Fruit fly (Drosophila melanogaster) whole organism, pupa: Measurements from ENCODE around the gene Cht7.

ENCODE experiments used
- CG10348 ChIP-seq: fragments of 200-800 bp; sonication (Bioruptor generic); IDR thresholded peaks from 2 replicates; pipeline ENCODE4 v1.3.6; 2022; ENCODE audit warnings: missing biosample characterization, missing genetic modification characterization
- CG12605 ChIP-seq: fragments of 200-800 bp; sonication (Bioruptor generic); IDR thresholded peaks from 2 replicates; pipeline ENCODE4 v1.3.6; 2022; ENCODE audit warnings: missing biosample characterization, missing genetic modification characterization
- CG13204 ChIP-seq: fragments of 200-800 bp; sonication (Bioruptor generic); optimal IDR thresholded peaks from 2 replicates; lab custom pipeline; 2018; ENCODE audit warnings: missing biosample characterization, mild to moderate bottlenecking, missing genetic modification characterization, moderate library complexity
- CG14655 ChIP-seq: fragments of 200-800 bp; sonication (Bioruptor generic); optimal IDR thresholded peaks from 3 replicates; lab custom pipeline; 2017; ENCODE audit warnings: mild to moderate bottlenecking, missing biosample characterization, missing genetic modification reagents, missing genetic modification characterization
- CG15710 ChIP-seq: fragments of 200-800 bp; sonication (Bioruptor generic); optimal IDR thresholded peaks from 2 replicates; lab custom pipeline; 2018; ENCODE audit warnings: missing biosample characterization, mild to moderate bottlenecking, missing genetic modification characterization, moderate library complexity
- CG17806 ChIP-seq: fragments of 200-800 bp; sonication (Bioruptor generic); optimal IDR thresholded peaks from 2 replicates; lab custom pipeline; 2018; ENCODE audit warnings: missing biosample characterization, mild to moderate bottlenecking, missing genetic modification characterization, moderate library complexity
- CG32121 ChIP-seq: fragments of 200-800 bp; sonication (Bioruptor generic); IDR thresholded peaks from 2 replicates; pipeline ENCODE4 v1.3.6; 2022; ENCODE audit warnings: missing biosample characterization, missing genetic modification characterization
- CG34367 ChIP-seq: fragments of 200-800 bp; sonication (Bioruptor generic); optimal IDR thresholded peaks from 2 replicates; lab custom pipeline; 2018; ENCODE audit warnings: missing biosample characterization, mild to moderate bottlenecking, missing genetic modification characterization
- CG4496 ChIP-seq: fragments of 200-800 bp; sonication (Bioruptor generic); IDR thresholded peaks from 3 replicates; pipeline ENCODE4 v1.3.6; 2022; ENCODE audit warnings: missing biosample characterization, missing genetic modification characterization
- CG8159 ChIP-seq: fragments of 200-800 bp; sonication (Bioruptor generic); optimal IDR thresholded peaks from 3 replicates; lab custom pipeline; 2018; ENCODE audit warnings: missing biosample characterization, mild to moderate bottlenecking, missing genetic modification characterization, moderate library complexity
- CG8301 ChIP-seq: fragments of 200-800 bp; sonication (Bioruptor generic); optimal IDR thresholded peaks from 2 replicates; lab custom pipeline; 2018; ENCODE audit warnings: missing biosample characterization, mild to moderate bottlenecking, missing genetic modification characterization
- CG9948 ChIP-seq: fragments of 200-800 bp; sonication (Bioruptor generic); optimal IDR thresholded peaks from 2 replicates; lab custom pipeline; 2018; ENCODE audit warnings: missing biosample characterization, mild to moderate bottlenecking, missing genetic modification characterization, moderate library complexity
- D1 ChIP-seq: fragments of 200-800 bp; sonication (Bioruptor generic); optimal IDR thresholded peaks from 2 replicates; lab custom pipeline; 2018; ENCODE audit warnings: missing biosample characterization, mild to moderate bottlenecking, missing genetic modification characterization, moderate library complexity
- EcR ChIP-seq: fragments of 200-800 bp; sonication (Bioruptor generic); optimal IDR thresholded peaks from 3 replicates; lab custom pipeline; 2019; ENCODE audit warnings: missing biosample characterization, missing genetic modification characterization, mild to moderate bottlenecking, moderate library complexity, missing genetic modification reagents
- Ets98B ChIP-seq: fragments of 200-800 bp; sonication (Bioruptor generic); IDR thresholded peaks from 2 replicates; pipeline ENCODE4 v1.3.6; 2022; ENCODE audit warnings: missing biosample characterization, missing genetic modification characterization
- Pif1A ChIP-seq: fragments of 200-800 bp; sonication (Bioruptor generic); optimal IDR thresholded peaks from 3 replicates; lab custom pipeline; 2016; ENCODE audit warnings: missing biosample characterization, missing genetic modification characterization
- Pif1B ChIP-seq: fragments of 200-800 bp; sonication (Bioruptor generic); optimal IDR thresholded peaks from 3 replicates; lab custom pipeline; 2016; ENCODE audit warnings: missing biosample characterization, missing genetic modification characterization
- Snoo ChIP-seq: fragments of 200-800 bp; sonication (Bioruptor generic); optimal IDR thresholded peaks from 3 replicates; lab custom pipeline; 2017; ENCODE audit warnings: missing biosample characterization, mild to moderate bottlenecking, missing genetic modification characterization, inconsistent platforms
- fd96Ca ChIP-seq: fragments of 200-800 bp; sonication (Bioruptor generic); IDR thresholded peaks from 3 replicates; pipeline ENCODE4 v1.3.6; 2022; ENCODE audit warnings: missing biosample characterization, missing genetic modification characterization
- gl ChIP-seq: fragments of 200-800 bp; sonication (Bioruptor generic); optimal IDR thresholded peaks from 2 replicates; lab custom pipeline; 2018; ENCODE audit warnings: missing biosample characterization, mild to moderate bottlenecking, missing genetic modification characterization
- rn ChIP-seq: fragments of 200-800 bp; sonication (Bioruptor generic); IDR thresholded peaks from 2 replicates; pipeline ENCODE4 v1.3.6; 2022; ENCODE audit warnings: missing biosample characterization, missing genetic modification characterization

The Cht7 gene

dm6 chr3L:3046325-3047156 lies 60.2 kb downstream of the Cht7 start, which contains the start of the genes scramb2 and Sk2:
Gene scramb2 (minus strand): TSS chr3L:3046812.
Gene Sk2 (plus strand): TSS chr3L:3047087.
- TF ChIP-seq EcR (GFP tag; lab: Kevin White, UChicago) = no peak
- peak; percentile 97 for TF ChIP-seq Ets98B (GFP tag; lab: Robert Waterston, UW)
- peak; percentile 95 for TF ChIP-seq Pif1B
- peak; percentile 67 for TF ChIP-seq CG10348
- TF ChIP-seq Snoo = peak; percentile 95
- TF ChIP-seq fd96Ca = peak; percentile 97
- no peak for TF ChIP-seq D1
- TF ChIP-seq CG17806 (tag; lab: Kevin White, UChicago) = peak; percentile 96
- peak; percentile 95 for TF ChIP-seq CG34367 (tag; lab: Kevin White, UChicago)
- peak; percentile 96 for TF ChIP-seq Pif1A (GFP tag; lab: Kevin White, UChicago)
- TF ChIP-seq CG15710 = peak; percentile 96
- TF ChIP-seq CG4496 (GFP tag; lab: Robert Waterston, UW) = peak; percentile 98
- TF ChIP-seq CG12605 (GFP tag; lab: Robert Waterston, UW) = peak; percentile 97
- peak; percentile 95 for TF ChIP-seq CG8159 (tag; lab: Kevin White, UChicago)
- peak; percentile 91 for TF ChIP-seq gl (tag; lab: Kevin White, UChicago)
- TF ChIP-seq CG8301 = peak; percentile 97
- peak; percentile 94 for TF ChIP-seq CG13204 (GFP tag; lab: Kevin White, UChicago)
- TF ChIP-seq CG14655 = peak; percentile 97
- TF ChIP-seq rn = peak; percentile 91
- TF ChIP-seq CG32121 (GFP tag; lab: Robert Waterston, UW) = peak; percentile 97
- peak; percentile 96 for TF ChIP-seq CG9948 (tag; lab: Kevin White, UChicago)

- TF ChIP-seq Pif1B (peak; percentile 88), CG14655 (peak; percentile 83), CG15710 (peak; percentile 92), CG12605 (GFP tag; lab: Robert Waterston, UW) (no peak; the same call in 1 of the 2 replicates), CG34367 (tag; lab: Kevin White, UChicago) (peak; percentile 87), Pif1A (GFP tag; lab: Kevin White, UChicago) (peak; percentile 83), CG4496 (GFP tag; lab: Robert Waterston, UW) (peak; percentile 74; the same call in 1 of the 3 replicates), CG8159 (tag; lab: Kevin White, UChicago) (peak; percentile 94), Ets98B (GFP tag; lab: Robert Waterston, UW) (peak; percentile 61), D1 (peak; percentile 89), CG32121 (GFP tag; lab: Robert Waterston, UW) (peak; percentile 37; the same call in 1 of the 2 replicates), CG9948 (tag; lab: Kevin White, UChicago) (peak; percentile 90), CG8301 (peak; percentile 76), CG13204 (GFP tag; lab: Kevin White, UChicago) (peak; percentile 48), CG10348 (no peak), gl (tag; lab: Kevin White, UChicago) (peak; percentile 70), Snoo (peak; percentile 79), EcR (GFP tag; lab: Kevin White, UChicago) (no peak), CG17806 (tag; lab: Kevin White, UChicago) (peak; percentile 87), rn (no peak), fd96Ca (peak; percentile 32; the same call in 1 of the 3 replicates)
These were observed 61.5 kb downstream of the Cht7 start for dm6 chr3L:3045256-3045743.

dm6 chr3L:3042150-3043049 lies 64.4 kb downstream of the Cht7 start, which contains the start of gene Prx4:
Gene Prx4 (plus strand): TSS chr3L:3042359.
- TF ChIP-seq CG4496 (GFP tag; lab: Robert Waterston, UW) (peak; percentile 87), CG10348 (no peak), CG32121 (GFP tag; lab: Robert Waterston, UW) (peak; percentile 77), gl (tag; lab: Kevin White, UChicago) (no peak), CG14655 (peak; percentile 66), CG12605 (GFP tag; lab: Robert Waterston, UW) (peak; percentile 25; the same call in 1 of the 2 replicates), EcR (GFP tag; lab: Kevin White, UChicago) (no peak), Pif1A (GFP tag; lab: Kevin White, UChicago) (peak; percentile 66), CG8159 (tag; lab: Kevin White, UChicago) (peak; percentile 53), CG8301 (peak; percentile 68), CG15710 (peak; percentile 56), rn (0 out of 2 replicates have a peak, but pooled peaks have one; percentile 22), Snoo (peak; percentile 52), CG17806 (tag; lab: Kevin White, UChicago) (peak; percentile 41), CG13204 (GFP tag; lab: Kevin White, UChicago) (no peak), Ets98B (GFP tag; lab: Robert Waterston, UW) (peak; percentile 75), CG34367 (tag; lab: Kevin White, UChicago) (peak; percentile 43), Pif1B (peak; percentile 73), fd96Ca (0 out of 3 replicates have a peak, but pooled peaks have one; percentile 26), CG9948 (tag; lab: Kevin White, UChicago) (peak; percentile 60)
- TF ChIP-seq, all 21 proteins: peak for 16
